ENCODE assay signal across 1 fruit fly cellular context in genomic region chr3L:8186627-8187396, dm6.
TF ChIP-seq lines count a peak whose summit lies in the region.

ERR (minus strand) TSS chr3L:8186671.
Atg18a (plus strand) TSS chr3L:8186857.

TF ChIP-seq in whole organism, embryonic, 481 proteins besides CTCF, POLR2A, EP300 and RAD21 (continued from another document and continues in another):
- TF ChIP-seq NK7.1 (GFP tag; optimal IDR thresholded peaks at IDR 0.05; lab: Kevin White, UChicago) (peak; percentile 52), mld (GFP tag; IDR thresholded peaks at IDR 0.05; lab: Robert Waterston, UW; ENCODE audit: partially characterized antibody) (no peak), HmgZ (tag; optimal IDR thresholded peaks at IDR 0.05; lab: Kevin White, UChicago) (peak; percentile 87), ham (GFP tag; IDR thresholded peaks at IDR 0.05; lab: Robert Waterston, UW) (peak; percentile 49), fu2 (GFP tag; optimal IDR thresholded peaks at IDR 0.05; lab: Kevin White, UChicago) (peak; percentile 84), crp (GFP tag; optimal IDR thresholded peaks at IDR 0.05; lab: Kevin White, UChicago) (peak in 1 of 2 experiments; percentile 63), CG4328 (GFP tag; optimal IDR thresholded peaks at IDR 0.05; lab: Kevin White, UChicago) (peak; percentile 65), CG6689 (GFP tag; IDR thresholded peaks at IDR 0.05; lab: Robert Waterston, UW) (peak; percentile 86), CG4820 (GFP tag; optimal IDR thresholded peaks at IDR 0.05; lab: Kevin White, UChicago) (peak; percentile 78), Rfx (GFP tag; IDR thresholded peaks at IDR 0.05; lab: Robert Waterston, UW) (peak; percentile 94), ci (GFP tag; IDR thresholded peaks at IDR 0.05; lab: Robert Waterston, UW) (peak; percentile 82), fru (optimal IDR thresholded peaks at IDR 0.05; lab: Kevin White, UChicago) (no peak), CG30431 (GFP tag; optimal IDR thresholded peaks at IDR 0.05; lab: Kevin White, UChicago) (peak; percentile 74), chif (GFP tag; optimal IDR thresholded peaks at IDR 0.05; lab: Kevin White, UChicago) (peak; percentile 75 to 80), CG31388 (GFP tag; optimal IDR thresholded peaks at IDR 0.05; lab: Kevin White, UChicago) (peak; percentile 41), CG4854 (GFP tag; optimal IDR thresholded peaks at IDR 0.05; lab: Kevin White, UChicago) (peak; percentile 61), sqz (GFP tag; optimal IDR thresholded peaks at IDR 0.05; lab: Kevin White, UChicago) (no peak), CG17328 (GFP tag; IDR thresholded peaks at IDR 0.05; lab: Robert Waterston, UW) (peak; percentile 64), GATAe (GFP tag; conservative IDR thresholded peaks at IDR 0.05; lab: Robert Waterston, UW) (peak; percentile 49; the same call in 1 of the 2 replicates), ab (GFP tag; optimal IDR thresholded peaks at IDR 0.05; lab: Kevin White, UChicago) (peak; percentile 67), CG1024 (GFP tag; IDR thresholded peaks at IDR 0.05; lab: Robert Waterston, UW) (peak; percentile 54; the same call in 1 of the 2 replicates), ttk (GFP tag; IDR thresholded peaks at IDR 0.05; lab: Robert Waterston, UW) (peak; percentile 81), insv (GFP tag; optimal IDR thresholded peaks at IDR 0.05; lab: Kevin White, UChicago) (peak in 1 of 2 experiments; percentile 67), rib (GFP tag; IDR thresholded peaks at IDR 0.05; lab: Robert Waterston, UW) (peak; percentile 77), gce (GFP tag; IDR thresholded peaks at IDR 0.05; lab: Robert Waterston, UW) (peak; percentile 48; the same call in 1 of the 3 replicates), CG4617 (GFP tag; optimal IDR thresholded peaks at IDR 0.05; lab: Kevin White, UChicago; ENCODE audit: borderline replicate concordance) (peak; percentile 74), vvl (GFP tag; IDR thresholded peaks at IDR 0.05; lab: Robert Waterston, UW) (peak; percentile 85), Tbp (GFP tag; optimal IDR thresholded peaks at IDR 0.05; lab: Kevin White, UChicago) (no peak), Bgb (GFP tag; IDR thresholded peaks at IDR 0.05; lab: Robert Waterston, UW; ENCODE audit: partially characterized antibody) (peak; percentile 34; the same call in 1 of the 2 replicates), CoRest (tag; optimal IDR thresholded peaks at IDR 0.05; lab: Kevin White, UChicago) (peak; percentile 92), Dfd (GFP tag; optimal IDR thresholded peaks at IDR 0.05; lab: Kevin White, UChicago) (no peak), nmo (GFP tag; optimal IDR thresholded peaks at IDR 0.05; lab: Kevin White, UChicago) (peak; percentile 92), B-H1 (GFP tag; IDR thresholded peaks at IDR 0.05; lab: Robert Waterston, UW) (peak; percentile 82), ftz-f1 (GFP tag; optimal IDR thresholded peaks at IDR 0.05; lab: Kevin White, UChicago) (peak; percentile 46), CG16813 (GFP tag; IDR thresholded peaks at IDR 0.05; lab: Robert Waterston, UW; ENCODE audit: partially characterized antibody) (peak; percentile 71), br (optimal IDR thresholded peaks at IDR 0.05; lab: Kevin White, UChicago) (no peak), bbx (GFP tag; IDR thresholded peaks at IDR 0.05; lab: Robert Waterston, UW; ENCODE audit: partially characterized antibody) (peak; percentile 50; the same call in 1 of the 2 replicates), mam (GFP tag; optimal IDR thresholded peaks at IDR 0.05; lab: Kevin White, UChicago) (peak; percentile 94), TFAM (GFP tag; optimal IDR thresholded peaks at IDR 0.05; lab: Kevin White, UChicago) (peak; percentile 9), ase (GFP tag; IDR thresholded peaks at IDR 0.05; lab: Robert Waterston, UW) (peak; percentile 78), zfh1 (GFP tag; IDR thresholded peaks at IDR 0.05; lab: Robert Waterston, UW) (peak; percentile 82; the same call in 2 of the 3 replicates), Mrtf (GFP tag; IDR thresholded peaks at IDR 0.05; lab: Robert Waterston, UW) (peak; percentile 79), Dad (GFP tag; optimal IDR thresholded peaks at IDR 0.05; lab: Kevin White, UChicago) (peak; percentile 82), MBD-R2 (GFP tag; IDR thresholded peaks at IDR 0.05; lab: Robert Waterston, UW) (peak; percentile 76), Hey (tag; optimal IDR thresholded peaks at IDR 0.05; lab: Kevin White, UChicago) (peak; percentile 57), CG11696 (GFP tag; IDR thresholded peaks at IDR 0.05; lab: Robert Waterston, UW) (0 out of 2 replicates have a peak, but pooled peaks have one; percentile 13), CG10431 (GFP tag; optimal IDR thresholded peaks at IDR 0.05; lab: Kevin White, UChicago) (peak; percentile 47), lbe (GFP tag; optimal IDR thresholded peaks at IDR 0.05; lab: Kevin White, UChicago) (peak; percentile 65), cad (GFP tag; optimal IDR thresholded peaks at IDR 0.05; lab: Kevin White, UChicago) (no peak), repo (GFP tag; optimal IDR thresholded peaks at IDR 0.05; lab: Kevin White, UChicago) (peak; percentile 20), gro (GFP tag; optimal IDR thresholded peaks at IDR 0.05; lab: Kevin White, UChicago) (peak; percentile 66), CG10147 (GFP tag; optimal IDR thresholded peaks at IDR 0.05; lab: Kevin White, UChicago) (peak; percentile 78), BEAF-32 (GFP tag; optimal IDR thresholded peaks at IDR 0.05; lab: Kevin White, UChicago) (peak; percentile 87), sc (optimal IDR thresholded peaks at IDR 0.05; lab: Kevin White, UChicago) (no peak), sc (GFP tag; optimal IDR thresholded peaks at IDR 0.05; lab: Kevin White, UChicago) (peak; percentile 56), so (GFP tag; IDR thresholded peaks at IDR 0.05; lab: Robert Waterston, UW) (0 out of 3 replicates have a peak, but pooled peaks have one; percentile 66), sd (tag; optimal IDR thresholded peaks at IDR 0.05; lab: Kevin White, UChicago) (no peak), CkIIα-i1 (GFP tag; IDR thresholded peaks at IDR 0.05; lab: Robert Waterston, UW) (no peak), CG12071 (GFP tag; optimal IDR thresholded peaks at IDR 0.05; lab: Kevin White, UChicago) (no peak), corto (GFP tag; optimal IDR thresholded peaks at IDR 0.05; lab: Kevin White, UChicago) (peak; percentile 71), HHEX (GFP tag; optimal IDR thresholded peaks at IDR 0.05; lab: Kevin White, UChicago) (peak; percentile 11), amos (GFP tag; IDR thresholded peaks at IDR 0.05; lab: Robert Waterston, UW; ENCODE audit: partially characterized antibody) (peak; percentile 65), Xbp1 (GFP tag; optimal IDR thresholded peaks at IDR 0.05; lab: Kevin White, UChicago) (peak; percentile 92), Myb (GFP tag; optimal IDR thresholded peaks at IDR 0.05; lab: Kevin White, UChicago) (peak; percentile 51), CG7271 (tag; optimal IDR thresholded peaks at IDR 0.05; lab: Kevin White, UChicago) (peak; percentile 39), CG2199 (GFP tag; IDR thresholded peaks at IDR 0.05; lab: Robert Waterston, UW) (peak; percentile 51; the same call in 1 of the 3 replicates), Spps (tag; optimal IDR thresholded peaks at IDR 0.05; lab: Kevin White, UChicago) (peak; percentile 44), tna (GFP tag; IDR thresholded peaks at IDR 0.05; lab: Robert Waterston, UW; ENCODE audit: partially characterized antibody) (no peak), CG12155 (GFP tag; optimal IDR thresholded peaks at IDR 0.05; lab: Kevin White, UChicago) (peak; percentile 90), CG15696 (tag; optimal IDR thresholded peaks at IDR 0.05; lab: Kevin White, UChicago) (peak; percentile 82), vnd (GFP tag; IDR thresholded peaks at IDR 0.05; lab: Robert Waterston, UW; ENCODE audit: partially characterized antibody) (peak; percentile 60; the same call in 2 of the 3 replicates), CG9797 (GFP tag; optimal IDR thresholded peaks at IDR 0.05; lab: Kevin White, UChicago) (peak; percentile 50), CG4424 (GFP tag; optimal IDR thresholded peaks at IDR 0.05; lab: Kevin White, UChicago) (peak; percentile 79), HLH3B (GFP tag; IDR thresholded peaks at IDR 0.05; lab: Robert Waterston, UW) (peak; percentile 80), CG7786 (GFP tag; optimal IDR thresholded peaks at IDR 0.05; lab: Kevin White, UChicago) (peak; percentile 83), CG32767 (GFP tag; IDR thresholded peaks at IDR 0.05; lab: Robert Waterston, UW) (peak; percentile 76; the same call in 1 of the 2 replicates), CHES-1-like (GFP tag; optimal IDR thresholded peaks at IDR 0.05; lab: Kevin White, UChicago) (peak; percentile 79), tll (GFP tag; optimal IDR thresholded peaks at IDR 0.05; lab: Kevin White, UChicago) (peak in 1 of 2 experiments; percentile 90), her (GFP tag; optimal IDR thresholded peaks at IDR 0.05; lab: Kevin White, UChicago) (peak; percentile 57), bowl (GFP tag; IDR thresholded peaks at IDR 0.05; lab: Robert Waterston, UW) (no peak), lab (GFP tag; optimal IDR thresholded peaks at IDR 0.05; lab: Kevin White, UChicago) (peak; percentile 83), CG42726 (GFP tag; IDR thresholded peaks at IDR 0.05; lab: Robert Waterston, UW; ENCODE audit: partially characterized antibody) (peak; percentile 14; the same call in 1 of the 2 replicates), CG7928 (GFP tag; optimal IDR thresholded peaks at IDR 0.05; lab: Kevin White, UChicago) (peak; percentile 100), ind (GFP tag; optimal IDR thresholded peaks at IDR 0.05; lab: Kevin White, UChicago) (peak; percentile 91), Poxn (GFP tag; IDR thresholded peaks at IDR 0.05; lab: Robert Waterston, UW) (peak; percentile 63), jing (GFP tag; optimal IDR thresholded peaks at IDR 0.05; lab: Kevin White, UChicago) (no peak), nau (GFP tag; optimal IDR thresholded peaks at IDR 0.05; lab: Kevin White, UChicago) (no peak), dm (GFP tag; optimal IDR thresholded peaks at IDR 0.05; lab: Kevin White, UChicago) (peak; percentile 69), Adf1 (GFP tag; IDR thresholded peaks at IDR 0.05; lab: Robert Waterston, UW) (peak; percentile 76), abd-A (tag; optimal IDR thresholded peaks at IDR 0.05; lab: Kevin White, UChicago) (no peak), pfk (GFP tag; optimal IDR thresholded peaks at IDR 0.05; lab: Kevin White, UChicago) (no peak), CG31224 (GFP tag; IDR thresholded peaks at IDR 0.05; lab: Robert Waterston, UW) (peak; percentile 78), CG8359 (GFP tag; optimal IDR thresholded peaks at IDR 0.05; lab: Kevin White, UChicago; ENCODE audit: borderline replicate concordance) (no peak), kay (GFP tag; optimal IDR thresholded peaks at IDR 0.05; lab: Kevin White, UChicago) (peak; percentile 40), CG18764 (GFP tag; optimal IDR thresholded peaks at IDR 0.05; lab: Kevin White, UChicago) (peak; percentile 64), fd96Cb (tag; optimal IDR thresholded peaks at IDR 0.05; lab: Kevin White, UChicago) (peak; percentile 77), CG13775 (GFP tag; optimal IDR thresholded peaks at IDR 0.05; lab: Kevin White, UChicago) (peak; percentile 90), bcd (GFP tag; optimal IDR thresholded peaks at IDR 0.05; lab: Kevin White, UChicago) (peak; percentile 88), CG15514 (GFP tag; optimal IDR thresholded peaks at IDR 0.05; lab: Kevin White, UChicago) (peak; percentile 99), zf30C (GFP tag; optimal IDR thresholded peaks at IDR 0.05; lab: Kevin White, UChicago) (no peak), CG17829 (tag; optimal IDR thresholded peaks at IDR 0.05; lab: Kevin White, UChicago) (peak; percentile 89), Ets65A (GFP tag; lab: Kevin White, UChicago) (peak; percentile 99), CG2116 (GFP tag; optimal IDR thresholded peaks at IDR 0.05; lab: Kevin White, UChicago) (peak; percentile 99), MESR4 (GFP tag; optimal IDR thresholded peaks at IDR 0.05; lab: Kevin White, UChicago) (peak; percentile 82), p53 (GFP tag; optimal IDR thresholded peaks at IDR 0.05; lab: Kevin White, UChicago) (peak; percentile 8), CG11247 (GFP tag; IDR thresholded peaks at IDR 0.05; lab: Robert Waterston, UW) (peak; percentile 80), kah (GFP tag; optimal IDR thresholded peaks at IDR 0.05; lab: Kevin White, UChicago) (peak; percentile 3), E2f1 (GFP tag; IDR thresholded peaks at IDR 0.05; lab: Robert Waterston, UW) (peak; percentile 82), stwl (tag; optimal IDR thresholded peaks at IDR 0.05; lab: Kevin White, UChicago) (peak; percentile 98), CG8290 (GFP tag; optimal IDR thresholded peaks at IDR 0.05; lab: Kevin White, UChicago) (peak; percentile 66), CG8290 (tag; optimal IDR thresholded peaks at IDR 0.05; lab: Kevin White, UChicago) (peak; percentile 38 to 80), CG1832 (GFP tag; optimal IDR thresholded peaks at IDR 0.05; lab: Kevin White, UChicago) (peak; percentile 23), CG7556 (GFP tag; optimal IDR thresholded peaks at IDR 0.05; lab: Kevin White, UChicago) (peak; percentile 75), pan (optimal IDR thresholded peaks at IDR 0.05; lab: Kevin White, UChicago) (no peak), pan (GFP tag; optimal IDR thresholded peaks at IDR 0.05 in 1 of 2, IDR thresholded peaks at IDR 0.05 in 1 of 2) (peak in 1 of 2 experiments; percentile 83), D (optimal IDR thresholded peaks at IDR 0.05; lab: Kevin White, UChicago) (peak; percentile 39), D (GFP tag; optimal IDR thresholded peaks at IDR 0.05; lab: Kevin White, UChicago) (peak; percentile 79), Dll (GFP tag; IDR thresholded peaks at IDR 0.05; lab: Robert Waterston, UW; ENCODE audit: partially characterized antibody) (peak; percentile 67), Camta (GFP tag; optimal IDR thresholded peaks at IDR 0.05; lab: Kevin White, UChicago) (peak; percentile 56), CG9437 (GFP tag; optimal IDR thresholded peaks at IDR 0.05; lab: Kevin White, UChicago) (no peak), Atf3 (GFP tag; optimal IDR thresholded peaks at IDR 0.05; lab: Kevin White, UChicago) (peak; percentile 62), ap (GFP tag; IDR thresholded peaks at IDR 0.05; lab: Robert Waterston, UW) (peak; percentile 74), Med (GFP tag; lab: Kevin White, UChicago) (peak; percentile 97), emc (GFP tag; optimal IDR thresholded peaks at IDR 0.05; lab: Kevin White, UChicago) (peak; percentile 57), Dp (GFP tag; optimal IDR thresholded peaks at IDR 0.05; lab: Kevin White, UChicago) (peak; percentile 27), CG6791 (GFP tag; IDR thresholded peaks at IDR 0.05; lab: Robert Waterston, UW; ENCODE audit: partially characterized antibody) (peak; percentile 45; the same call in 1 of the 3 replicates), CG17361 (GFP tag; IDR thresholded peaks at IDR 0.05; lab: Robert Waterston, UW) (peak; percentile 92)
